Fruit fly (Drosophila melanogaster): ENCODE results near the gene fid.

Gene fid

dm6 chr3R:26017771-26018731, 48.2 kb downstream of the fid start (continued):
- TF ChIP-seq pnt (GFP tag; optimal IDR thresholded peaks at IDR 0.05) (no peak), ham (GFP tag; IDR thresholded peaks at IDR 0.05) (no peak), CG6791 (GFP tag; IDR thresholded peaks at IDR 0.05; ENCODE audit: partially characterized antibody) (no peak), Sin3A (optimal IDR thresholded peaks at IDR 0.05) (no peak), seq (GFP tag; IDR thresholded peaks at IDR 0.05) (no peak), CG14667 (GFP tag; IDR thresholded peaks at IDR 0.05) (peak; percentile 59), CG6254 (GFP tag; optimal IDR thresholded peaks at IDR 0.05) (peak; percentile 83), bigmax (GFP tag; optimal IDR thresholded peaks at IDR 0.05) (no peak), CG9727 (GFP tag; optimal IDR thresholded peaks at IDR 0.05) (peak; percentile 97), CG8924 (tag; optimal IDR thresholded peaks at IDR 0.05) (peak; percentile 89), NfI (GFP tag; optimal IDR thresholded peaks at IDR 0.05) (peak; percentile 22), dimm (GFP tag; IDR thresholded peaks at IDR 0.05) (0 out of 2 replicates have a peak, but pooled peaks have one; percentile 19), cad (GFP tag; optimal IDR thresholded peaks at IDR 0.05) (no peak), jigr1 (GFP tag; IDR thresholded peaks at IDR 0.05) (no peak), ro (GFP tag; IDR thresholded peaks at IDR 0.05) (peak; percentile 39; the same call in 1 of the 2 replicates), CG7786 (GFP tag; optimal IDR thresholded peaks at IDR 0.05) (no peak), unpg (GFP tag; optimal IDR thresholded peaks at IDR 0.05) (peak; percentile 85), E2f2 (GFP tag; IDR thresholded peaks at IDR 0.05) (peak; percentile 36; the same call in 1 of the 2 replicates), CG1647 (GFP tag; optimal IDR thresholded peaks at IDR 0.05) (no peak), CG4820 (GFP tag; optimal IDR thresholded peaks at IDR 0.05) (peak; percentile 78), CG8089 (GFP tag; optimal IDR thresholded peaks at IDR 0.05) (no peak), dysf (GFP tag; IDR thresholded peaks at IDR 0.05) (peak; percentile 53; the same call in 1 of the 3 replicates), p53 (GFP tag; optimal IDR thresholded peaks at IDR 0.05) (no peak), Atf3 (GFP tag; optimal IDR thresholded peaks at IDR 0.05) (no peak), CG1603 (tag; optimal IDR thresholded peaks at IDR 0.05) (peak; percentile 41), jing (GFP tag; optimal IDR thresholded peaks at IDR 0.05) (peak; percentile 34), fu2 (GFP tag; optimal IDR thresholded peaks at IDR 0.05) (no peak), HLH4C (GFP tag; IDR thresholded peaks at IDR 0.05; ENCODE audit: partially characterized antibody) (no peak), D19B (GFP tag; optimal IDR thresholded peaks at IDR 0.05) (no peak), ftz-f1 (GFP tag; optimal IDR thresholded peaks at IDR 0.05) (no peak), CG7928 (GFP tag; optimal IDR thresholded peaks at IDR 0.05) (no peak), CG13287 (GFP tag; IDR thresholded peaks at IDR 0.05; ENCODE audit: partially characterized antibody) (no peak), CG11560 (tag; IDR thresholded peaks at IDR 0.05) (no peak), Atf6 (GFP tag; IDR thresholded peaks at IDR 0.05) (no peak), CG4360 (GFP tag; IDR thresholded peaks at IDR 0.05) (peak; percentile 87), Atf-2 (GFP tag; optimal IDR thresholded peaks at IDR 0.05) (no peak), ems (GFP tag; optimal IDR thresholded peaks at IDR 0.05) (no peak), Lhr (GFP tag; optimal IDR thresholded peaks at IDR 0.05) (peak; percentile 79), Hr78 (GFP tag; optimal IDR thresholded peaks at IDR 0.05) (peak in 1 of 2 experiments; percentile 69), CG9797 (GFP tag; optimal IDR thresholded peaks at IDR 0.05) (no peak), ATbp (GFP tag; optimal IDR thresholded peaks at IDR 0.05) (peak; percentile 66), CG9876 (GFP tag; optimal IDR thresholded peaks at IDR 0.05) (no peak), Hand (GFP tag; optimal IDR thresholded peaks at IDR 0.05) (no peak), Nf-YA (GFP tag; IDR thresholded peaks at IDR 0.05) (no peak), otp (GFP tag; IDR thresholded peaks at IDR 0.05) (no peak), CG4730 (GFP tag; IDR thresholded peaks at IDR 0.05) (no peak; the same call in none of the 2 replicates), Lim3 (GFP tag; IDR thresholded peaks at IDR 0.05) (no peak), CG6813 (GFP tag; optimal IDR thresholded peaks at IDR 0.05) (peak; percentile 78), CG34224 (GFP tag; IDR thresholded peaks at IDR 0.05; ENCODE audit: partially characterized antibody) (no peak)
